Worm (Caenorhabditis elegans) whole organism, L3 larva: Measurements from ENCODE around the gene Y7A9D.1.

ENCODE experiments used
- ceh-28 ChIP-seq: fragments of 150-350 bp; optimal IDR thresholded peaks from 2 replicates; lab custom pipeline; 2014; ENCODE audit warnings: missing biosample characterization, missing genetic modification reagents, missing genetic modification characterization
- elt-2 ChIP-seq: sonication (generic microtip); optimal IDR thresholded peaks from 2 replicates; lab custom pipeline; 2016; ENCODE audit warnings: missing genetic modification reagents, mild to moderate bottlenecking, missing genetic modification characterization, missing compliant biosample characterization
- mdl-1 ChIP-seq: fragments of 150-350 bp; optimal IDR thresholded peaks from 2 replicates; lab custom pipeline; 2014; ENCODE audit warnings: missing biosample characterization, missing genetic modification characterization
- nhr-12 ChIP-seq: fragments of 150-350 bp; optimal IDR thresholded peaks from 2 replicates; lab custom pipeline; 2014; ENCODE audit warnings: missing biosample characterization, missing genetic modification characterization
- nhr-28 ChIP-seq: fragments of 150-350 bp; optimal IDR thresholded peaks from 2 replicates; lab custom pipeline; 2014; ENCODE audit warnings: missing biosample characterization, missing genetic modification characterization
- nhr-76 ChIP-seq: fragments of 150-350 bp; sonication (generic microtip); optimal IDR thresholded peaks from 5 replicates; lab custom pipeline; 2014; ENCODE audit warnings: missing biosample characterization, missing genetic modification characterization
- skn-1 ChIP-seq: fragments of 150-350 bp; optimal IDR thresholded peaks from 2 replicates; lab custom pipeline; 2014; ENCODE audit warnings: missing biosample characterization, missing genetic modification characterization
- tbx-2 ChIP-seq: sonication (generic microtip); optimal IDR thresholded peaks from 2 replicates; lab custom pipeline; 2016; ENCODE audit warnings: mild to moderate bottlenecking, missing genetic modification characterization, missing compliant biosample characterization
- unc-62 ChIP-seq: fragments of 150-350 bp; sonication (generic microtip); optimal IDR thresholded peaks from 4 replicates; lab custom pipeline; 2014; ENCODE audit warnings: missing biosample characterization, missing genetic modification reagents, missing genetic modification characterization
- ztf-11 ChIP-seq: fragments of 150-350 bp; optimal IDR thresholded peaks from 2 replicates; lab custom pipeline; 2014; ENCODE audit warnings: missing biosample characterization, missing genetic modification characterization
- ztf-4 ChIP-seq: fragments of 150-350 bp; optimal IDR thresholded peaks from 2 replicates; lab custom pipeline; 2014; ENCODE audit warnings: missing biosample characterization, missing genetic modification characterization

DNA sequence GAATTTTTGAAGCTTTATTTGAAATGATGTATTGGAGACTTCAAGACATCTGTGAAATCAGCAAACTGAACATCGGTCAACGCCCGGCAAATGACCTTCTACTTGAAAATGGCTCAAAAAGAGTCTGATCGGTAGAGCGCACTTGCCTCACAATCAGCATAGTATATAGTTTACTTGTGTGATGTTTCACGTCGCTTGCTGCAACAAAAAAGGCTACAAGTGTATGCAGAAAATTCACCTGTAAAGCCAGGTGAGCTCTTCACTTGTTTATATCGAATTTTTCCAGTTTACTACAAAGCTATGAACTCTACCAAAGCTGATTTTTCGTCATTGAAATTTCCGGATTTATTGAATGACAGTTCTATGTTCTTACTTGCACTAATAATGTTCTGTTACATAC is 49.4 kb downstream of the Y7A9D.1 start, which contains the start of gene srz-71:
- TF ChIP-seq mdl-1 (tag; lab: Kevin White, UChicago) = no peak
- no peak for TF ChIP-seq ceh-28
- no peak for TF ChIP-seq ztf-11 (tag; lab: Kevin White, UChicago)
- TF ChIP-seq unc-62 (GFP tag; lab: Kevin White, UChicago) = no peak
- no peak for TF ChIP-seq tbx-2
- no peak for TF ChIP-seq ztf-4 (tag; lab: Kevin White, UChicago)
- no peak for TF ChIP-seq nhr-28 (tag; lab: Kevin White, UChicago)
- TF ChIP-seq elt-2 = no peak
- TF ChIP-seq nhr-76 (tag; lab: Kevin White, UChicago) = no peak
- no peak for TF ChIP-seq skn-1 (tag; lab: Kevin White, UChicago)
- TF ChIP-seq nhr-12 (tag; lab: Kevin White, UChicago) = no peak
